Worm (Caenorhabditis elegans) whole organism, L1 larva: ENCODE results near the gene prx-12.

Experiments
- C04F5.9 ChIP-seq: sonication (generic microtip); optimal IDR thresholded peaks from 2 replicates; lab custom pipeline; 2016; ENCODE audit warnings: missing genetic modification characterization, missing compliant biosample characterization
- C34B4.2 ChIP-seq: sonication (generic microtip); optimal IDR thresholded peaks from 2 replicates; lab custom pipeline; 2017; ENCODE audit warnings: mild to moderate bottlenecking, missing genetic modification characterization, missing compliant biosample characterization
- Y116A8C.19 ChIP-seq: sonication (generic microtip); optimal IDR thresholded peaks from 2 replicates; lab custom pipeline; 2016; ENCODE audit warnings: missing compliant biosample characterization, missing genetic modification characterization, borderline replicate concordance
- aly-2 ChIP-seq: fragments of 150-350 bp; optimal IDR thresholded peaks from 2 replicates; lab custom pipeline; 2014; ENCODE audit warnings: missing biosample characterization, missing genetic modification characterization
- ceh-8 ChIP-seq: fragments of 200-800 bp; sonication (Bioruptor generic); optimal IDR thresholded peaks from 2 replicates; lab custom pipeline; 2018; ENCODE audit warnings: mild to moderate bottlenecking, missing genetic modification characterization, moderate library complexity, missing compliant biosample characterization
- ceh-82 ChIP-seq, 3 experiments: fragments of 150-350 bp in 1 of 3; sonication (generic microtip) in 2 of 3; optimal IDR thresholded peaks; 2 replicates each; lab custom pipeline; 2014 to 2017; ENCODE audit warnings: missing biosample characterization in 3 of 3, missing genetic modification characterization in 3 of 3
- dpl-1 ChIP-seq, 3 experiments: fragments of 150-350 bp in 2 of 3; sonication (generic microtip) in 1 of 3; optimal IDR thresholded peaks; 2 replicates each; lab custom pipeline; 2014 to 2017; ENCODE audit warnings: missing biosample characterization in 3 of 3, missing genetic modification characterization in 3 of 3, missing genetic modification reagents in 3 of 3
- dsc-1 ChIP-seq: sonication (generic microtip); optimal IDR thresholded peaks from 2 replicates; lab custom pipeline; 2016; ENCODE audit warnings: mild to moderate bottlenecking, missing genetic modification characterization, missing compliant biosample characterization
- efl-1 ChIP-seq, 4 experiments: fragments of 150-350 bp; optimal IDR thresholded peaks in 3 of 4; peaks in 1 of 4; 1 replicate in 1 of 4; 2 replicates in 3 of 4; lab custom pipeline; 2014; ENCODE audit warnings: missing biosample characterization in 2 of 4, missing genetic modification characterization in 2 of 4, missing genetic modification reagents in 2 of 4
- efl-3 ChIP-seq: fragments of 200-800 bp; sonication (Bioruptor generic); optimal IDR thresholded peaks from 2 replicates; lab custom pipeline; 2018; ENCODE audit warnings: mild to moderate bottlenecking, missing genetic modification characterization, missing compliant biosample characterization
- elt-2 ChIP-seq: sonication (generic microtip); optimal IDR thresholded peaks from 2 replicates; lab custom pipeline; 2016; ENCODE audit warnings: missing genetic modification characterization, mild to moderate bottlenecking, inconsistent platforms, missing compliant biosample characterization, missing genetic modification reagents
- elt-3 ChIP-seq, 6 experiments: fragments of 150-350 bp in 1 of 6; sonication (generic microtip); optimal IDR thresholded peaks; 2 replicates each; lab custom pipeline; 2017 to 2018; ENCODE audit warnings: missing biosample characterization in 6 of 6, missing genetic modification characterization in 6 of 6, inconsistent platforms in 1 of 6
- ets-5 ChIP-seq: fragments of 200-800 bp; sonication (Bioruptor generic); IDR thresholded peaks from 2 replicates; pipeline ENCODE4 v1.3.6; 2022; ENCODE audit warnings: missing genetic modification characterization, missing compliant biosample characterization
- fkh-4 ChIP-seq: sonication (generic microtip); optimal IDR thresholded peaks from 2 replicates; lab custom pipeline; 2016; ENCODE audit warnings: missing compliant biosample characterization, missing genetic modification characterization, borderline replicate concordance
- fkh-8 ChIP-seq: sonication (generic microtip); optimal IDR thresholded peaks from 2 replicates; lab custom pipeline; 2016; ENCODE audit warnings: mild to moderate bottlenecking, missing genetic modification characterization, missing compliant biosample characterization
- fos-1 ChIP-seq: fragments of 150-350 bp; optimal IDR thresholded peaks from 2 replicates; lab custom pipeline; 2014; ENCODE audit warnings: missing biosample characterization, missing genetic modification characterization
- hlh-17 ChIP-seq: fragments of 200-800 bp; sonication (Bioruptor generic); optimal IDR thresholded peaks from 2 replicates; lab custom pipeline; 2018; ENCODE audit warnings: missing genetic modification characterization, mild to moderate bottlenecking, missing compliant biosample characterization, moderate library complexity, borderline replicate concordance
- hlh-4 ChIP-seq: sonication (generic microtip); optimal IDR thresholded peaks from 2 replicates; lab custom pipeline; 2016; ENCODE audit warnings: mild to moderate bottlenecking, missing genetic modification characterization, missing compliant biosample characterization
- irx-1 ChIP-seq: sonication (generic microtip); optimal IDR thresholded peaks from 2 replicates; lab custom pipeline; 2016; ENCODE audit warnings: missing genetic modification characterization, missing compliant biosample characterization
- isw-1 ChIP-seq: fragments of 200-800 bp; sonication (Bioruptor generic); IDR thresholded peaks from 2 replicates; pipeline ENCODE4 v1.3.6; 2022; ENCODE audit warnings: missing genetic modification characterization, missing compliant biosample characterization
- jun-1 ChIP-seq: fragments of 150-350 bp; optimal IDR thresholded peaks from 2 replicates; lab custom pipeline; 2014; ENCODE audit warnings: missing biosample characterization, missing genetic modification reagents, missing genetic modification characterization
- lin-13 ChIP-seq: fragments of 150-350 bp; optimal IDR thresholded peaks from 2 replicates; lab custom pipeline; 2014; ENCODE audit warnings: missing biosample characterization, missing genetic modification reagents, missing genetic modification characterization
- lin-14 ChIP-seq: fragments of 200-800 bp; sonication (Bioruptor generic); optimal IDR thresholded peaks from 2 replicates; lab custom pipeline; 2018; ENCODE audit warnings: mild to moderate bottlenecking, missing genetic modification characterization, moderate library complexity, missing compliant biosample characterization
- lin-35 ChIP-seq, 2 experiments: fragments of 150-350 bp; optimal IDR thresholded peaks; 2 replicates each; lab custom pipeline; 2014; ENCODE audit warnings: missing biosample characterization in 2 of 2, missing genetic modification characterization in 2 of 2, missing genetic modification reagents in 2 of 2
- lir-3 ChIP-seq: sonication (generic microtip); optimal IDR thresholded peaks from 2 replicates; lab custom pipeline; 2016; ENCODE audit warnings: mild to moderate bottlenecking, missing genetic modification characterization, moderate library complexity, missing compliant biosample characterization; ENCODE audit not compliant: poor library complexity
- mdl-1 ChIP-seq, 2 experiments: fragments of 150-350 bp; optimal IDR thresholded peaks; 2 replicates each; lab custom pipeline; 2014 to 2017; ENCODE audit warnings: missing biosample characterization in 2 of 2, missing genetic modification characterization in 2 of 2, inconsistent platforms in 1 of 2
- mef-2 ChIP-seq: fragments of 150-350 bp; optimal IDR thresholded peaks from 2 replicates; lab custom pipeline; 2014; ENCODE audit warnings: missing biosample characterization, missing genetic modification characterization
- mep-1 ChIP-seq: fragments of 150-350 bp; optimal IDR thresholded peaks from 2 replicates; lab custom pipeline; 2014; ENCODE audit warnings: missing biosample characterization, missing genetic modification characterization
- nhr-12 ChIP-seq: sonication (generic microtip); optimal IDR thresholded peaks from 2 replicates; lab custom pipeline; 2017; ENCODE audit warnings: missing biosample characterization, missing genetic modification characterization
- nhr-19 ChIP-seq: fragments of 200-800 bp; sonication (Bioruptor generic); conservative IDR thresholded peaks from 2 replicates; pipeline ENCODE4 v1.3.6; 2022; ENCODE audit warnings: missing genetic modification characterization, missing compliant biosample characterization
- nhr-20 ChIP-seq: sonication (generic microtip); optimal IDR thresholded peaks from 2 replicates; lab custom pipeline; 2016; ENCODE audit warnings: mild to moderate bottlenecking, missing genetic modification characterization, missing compliant biosample characterization
- nhr-237 ChIP-seq: fragments of 150-350 bp; optimal IDR thresholded peaks from 2 replicates; lab custom pipeline; 2014; ENCODE audit warnings: missing biosample characterization, missing genetic modification characterization
- nhr-47 ChIP-seq: sonication (generic microtip); optimal IDR thresholded peaks from 2 replicates; lab custom pipeline; 2016; ENCODE audit warnings: mild to moderate bottlenecking, missing genetic modification characterization, moderate library complexity, missing compliant biosample characterization
- nhr-71 ChIP-seq: sonication (generic microtip); optimal IDR thresholded peaks from 2 replicates; lab custom pipeline; 2016; ENCODE audit warnings: mild to moderate bottlenecking, missing genetic modification characterization, moderate library complexity, missing compliant biosample characterization
- nhr-77 ChIP-seq: fragments of 150-350 bp; optimal IDR thresholded peaks from 2 replicates; lab custom pipeline; 2014; ENCODE audit warnings: missing biosample characterization, missing genetic modification characterization
- nhr-84 ChIP-seq: sonication (generic microtip); optimal IDR thresholded peaks from 2 replicates; lab custom pipeline; 2017; ENCODE audit warnings: missing biosample characterization, missing genetic modification characterization
- nhr-85 ChIP-seq: sonication (generic microtip); peaks from one replicate; lab custom pipeline; 2016; ENCODE audit warnings: missing genetic modification characterization, inconsistent platforms, missing compliant biosample characterization
- pag-3 ChIP-seq: sonication (generic microtip); optimal IDR thresholded peaks from 2 replicates; lab custom pipeline; 2017; ENCODE audit warnings: missing genetic modification characterization, mild to moderate bottlenecking, missing compliant biosample characterization, antibody characterized with exemption, borderline replicate concordance; ENCODE audit not compliant: insufficient read depth
- pax-3 ChIP-seq: fragments of 200-800 bp; sonication (Bioruptor generic); optimal IDR thresholded peaks from 2 replicates; lab custom pipeline; 2018; ENCODE audit warnings: mild to moderate bottlenecking, missing genetic modification characterization, moderate library complexity, missing compliant biosample characterization
- pqm-1 ChIP-seq: sonication (generic microtip); optimal IDR thresholded peaks from 3 replicates; lab custom pipeline; 2017; ENCODE audit warnings: missing biosample characterization, missing genetic modification characterization
- rnt-1 ChIP-seq: sonication (generic microtip); optimal IDR thresholded peaks from 2 replicates; lab custom pipeline; 2016; ENCODE audit warnings: mild to moderate bottlenecking, missing genetic modification characterization, moderate library complexity, missing compliant biosample characterization
- skn-1 ChIP-seq: fragments of 150-350 bp; optimal IDR thresholded peaks from 2 replicates; lab custom pipeline; 2014; ENCODE audit warnings: missing biosample characterization, missing genetic modification characterization
- snu-23 ChIP-seq: sonication (generic microtip); optimal IDR thresholded peaks from 2 replicates; lab custom pipeline; 2016; ENCODE audit warnings: missing genetic modification characterization, missing compliant biosample characterization
- sox-4 ChIP-seq: sonication (generic microtip); optimal IDR thresholded peaks from 2 replicates; lab custom pipeline; 2016; ENCODE audit warnings: missing genetic modification characterization, missing compliant biosample characterization
- sptf-1 ChIP-seq: fragments of 150-350 bp; optimal IDR thresholded peaks from 2 replicates; lab custom pipeline; 2014; ENCODE audit warnings: missing biosample characterization, missing genetic modification characterization
- sup-37 ChIP-seq: fragments of 200-800 bp; sonication (Bioruptor generic); optimal IDR thresholded peaks from 2 replicates; lab custom pipeline; 2018; ENCODE audit warnings: mild to moderate bottlenecking, missing genetic modification characterization, missing compliant biosample characterization
- swsn-7 ChIP-seq: sonication (generic microtip); optimal IDR thresholded peaks from 2 replicates; lab custom pipeline; 2016; ENCODE audit warnings: missing genetic modification characterization, missing compliant biosample characterization
- tlp-1 ChIP-seq: fragments of 150-350 bp; optimal IDR thresholded peaks from 2 replicates; lab custom pipeline; 2014; ENCODE audit warnings: missing biosample characterization, missing genetic modification characterization
- unc-130 ChIP-seq: fragments of 150-350 bp; optimal IDR thresholded peaks from 2 replicates; lab custom pipeline; 2017; ENCODE audit warnings: missing biosample characterization, missing genetic modification characterization, inconsistent platforms
- unc-86 ChIP-seq: sonication (generic microtip); optimal IDR thresholded peaks from 2 replicates; lab custom pipeline; 2016; ENCODE audit warnings: missing genetic modification characterization, missing compliant biosample characterization
- zag-1 ChIP-seq: fragments of 150-350 bp; optimal IDR thresholded peaks from 2 replicates; lab custom pipeline; 2014; ENCODE audit warnings: missing biosample characterization, missing genetic modification characterization
- ztf-11 ChIP-seq, 2 experiments: sonication (generic microtip); optimal IDR thresholded peaks; 2 replicates each; lab custom pipeline; 2016 to 2017; ENCODE audit warnings: missing genetic modification characterization in 2 of 2, missing biosample characterization in 1 of 2, missing compliant biosample characterization in 1 of 2
- ztf-4 ChIP-seq: fragments of 150-350 bp; optimal IDR thresholded peaks from 2 replicates; lab custom pipeline; 2014; ENCODE audit warnings: missing biosample characterization, missing genetic modification characterization

The prx-12 gene

ce11 chrX:11409457-11409856 is 16.4 kb downstream of the prx-12 start:
- TF ChIP-seq snu-23 (GFP tag; lab: Kevin White, UChicago) = peak; percentile 32
- TF ChIP-seq sptf-1 = no peak
- TF ChIP-seq hlh-17 (GFP tag; lab: Kevin White, UChicago) = no peak
- TF ChIP-seq fos-1 (tag; lab: Kevin White, UChicago) = no peak
- TF ChIP-seq pqm-1 (tag; lab: Kevin White, UChicago) = no peak
- TF ChIP-seq pax-3 = no peak
- TF ChIP-seq Y116A8C.19 (tag; lab: Kevin White, UChicago) = no peak
- peak; percentile 3 for TF ChIP-seq ztf-4 (tag; lab: Kevin White, UChicago)
- no peak for TF ChIP-seq skn-1
- no peak for TF ChIP-seq fkh-8 (tag; lab: Kevin White, UChicago)
- no peak for TF ChIP-seq nhr-237 (tag; lab: Kevin White, UChicago)
- no peak for TF ChIP-seq nhr-77 (tag; lab: Kevin White, UChicago)
- TF ChIP-seq irx-1 = no peak
- TF ChIP-seq nhr-71 (tag; lab: Kevin White, UChicago) = peak; percentile 62
- TF ChIP-seq isw-1 = no peak
- TF ChIP-seq nhr-84 (tag; lab: Kevin White, UChicago) = no peak
- TF ChIP-seq mep-1 (tag; lab: Kevin White, UChicago) = no peak
- TF ChIP-seq ztf-11 (tag; optimal IDR thresholded peaks at IDR 0.05; lab: Kevin White, UChicago) = no peak
- TF ChIP-seq pag-3 (tag; lab: Kevin White, UChicago) = no peak
- TF ChIP-seq nhr-85 (tag; lab: Kevin White, UChicago) = no peak
- TF ChIP-seq zag-1 (tag; lab: Kevin White, UChicago) = no peak
- peak; percentile 39 for TF ChIP-seq nhr-20 (tag; lab: Kevin White, UChicago)
- TF ChIP-seq rnt-1 (tag; lab: Kevin White, UChicago) = peak; percentile 58
- no peak for TF ChIP-seq dsc-1
- TF ChIP-seq elt-2 (tag; lab: Kevin White, UChicago) = peak; percentile 37
- no peak for TF ChIP-seq lin-13
- TF ChIP-seq aly-2 (tag; lab: Kevin White, UChicago) = no peak
- no peak for TF ChIP-seq swsn-7
- TF ChIP-seq efl-3 (GFP tag; lab: Kevin White, UChicago) = no peak
- TF ChIP-seq dpl-1 (GFP tag; optimal IDR thresholded peaks at IDR 0.05; lab: Kevin White, UChicago) = no peak
- peak in 1 of 6 experiments; percentile 24 for TF ChIP-seq elt-3 (tag; optimal IDR thresholded peaks at IDR 0.05; lab: Kevin White, UChicago)
- TF ChIP-seq sox-4 = no peak
- TF ChIP-seq mdl-1 (tag; optimal IDR thresholded peaks at IDR 0.05; lab: Kevin White, UChicago) = no peak
- peak; percentile 55 for TF ChIP-seq jun-1 (tag; lab: Kevin White, UChicago)
- no peak for TF ChIP-seq efl-1 (optimal IDR thresholded peaks at IDR 0.05; lab: Kevin White, UChicago)
- peak in 1 of 2 experiments; percentile 55 for TF ChIP-seq efl-1 (GFP tag; optimal IDR thresholded peaks at IDR 0.05 in 1 of 2; lab: Kevin White, UChicago)
- TF ChIP-seq nhr-12 (tag; lab: Kevin White, UChicago) = no peak
- TF ChIP-seq ceh-82 (tag; optimal IDR thresholded peaks at IDR 0.05; lab: Kevin White, UChicago) = no peak
- no peak for TF ChIP-seq sup-37 (GFP tag; lab: Kevin White, UChicago)
- peak; percentile 63 for TF ChIP-seq unc-130 (tag; lab: Kevin White, UChicago)
- no peak for TF ChIP-seq mef-2 (tag; lab: Kevin White, UChicago)
- no peak for TF ChIP-seq hlh-4 (tag; lab: Kevin White, UChicago)
- TF ChIP-seq ceh-8 (GFP tag; lab: Kevin White, UChicago) = no peak
- no peak for TF ChIP-seq unc-86 (tag; lab: Kevin White, UChicago)
- TF ChIP-seq fkh-4 (tag; lab: Kevin White, UChicago) = no peak
- TF ChIP-seq C04F5.9 (tag; lab: Kevin White, UChicago) = no peak
- TF ChIP-seq ets-5 (GFP tag; lab: Robert Waterston, UW) = no peak
- TF ChIP-seq nhr-19 (GFP tag; lab: Robert Waterston, UW) = peak; percentile 38; the same call in 1 of the 2 replicates
- TF ChIP-seq lin-35 (GFP tag; optimal IDR thresholded peaks at IDR 0.05; lab: Kevin White, UChicago) = peak in 1 of 2 experiments; percentile 35
- TF ChIP-seq tlp-1 (tag; lab: Kevin White, UChicago) = no peak
- no peak for TF ChIP-seq C34B4.2 (tag; lab: Kevin White, UChicago)
- TF ChIP-seq lin-14 = peak; percentile 47
- TF ChIP-seq nhr-47 = no peak
- peak; percentile 4 for TF ChIP-seq lir-3
